Fruit fly (Drosophila melanogaster) whole organism, embryonic: Measurements from ENCODE around the gene CG12016.
A peak's percentile ranks its signal among the peaks of the same experiment; 100 is the strongest.

Source experiments
- BEAF-32 ChIP-seq: fragments of 200-800 bp; sonication (Bioruptor generic); optimal IDR thresholded peaks from 3 replicates; lab custom pipeline; 2017; ENCODE audit warnings: missing biosample characterization, missing genetic modification characterization, mild to moderate bottlenecking, moderate library complexity, missing genetic modification reagents
- CG10209 ChIP-seq: fragments of 200-800 bp; sonication (Bioruptor generic); optimal IDR thresholded peaks from 3 replicates; lab custom pipeline; 2017; ENCODE audit warnings: missing biosample characterization, mild to moderate bottlenecking, missing genetic modification characterization, missing genetic modification reagents
- CG10431 ChIP-seq: fragments of 200-800 bp; sonication (Bioruptor generic); optimal IDR thresholded peaks from 3 replicates; lab custom pipeline; 2018; ENCODE audit warnings: missing biosample characterization, mild to moderate bottlenecking, missing genetic modification characterization
- CG12071 ChIP-seq: fragments of 200-800 bp; sonication (Bioruptor generic); optimal IDR thresholded peaks from 3 replicates; lab custom pipeline; 2018; ENCODE audit warnings: missing biosample characterization, mild to moderate bottlenecking, missing genetic modification characterization
- CG18262 ChIP-seq: fragments of 200-800 bp; optimal IDR thresholded peaks from 3 replicates; lab custom pipeline; 2019; ENCODE audit warnings: missing biosample characterization, mild to moderate bottlenecking, missing genetic modification characterization, moderate library complexity
- CG2120 ChIP-seq: fragments of 200-800 bp; sonication (Bioruptor generic); optimal IDR thresholded peaks from 3 replicates; lab custom pipeline; 2016; ENCODE audit warnings: missing biosample characterization, missing genetic modification characterization
- CG2875 ChIP-seq: fragments of 200-800 bp; sonication (Bioruptor generic); optimal IDR thresholded peaks from 2 replicates; lab custom pipeline; 2017; ENCODE audit warnings: missing biosample characterization, mild to moderate bottlenecking, missing genetic modification characterization, missing genetic modification reagents
- CG2889 ChIP-seq: fragments of 200-800 bp; sonication (Bioruptor generic); IDR thresholded peaks from 3 replicates; pipeline ENCODE4 v1.3.6; 2022; ENCODE audit warnings: missing biosample characterization, missing genetic modification characterization
- CG30431 ChIP-seq: fragments of 200-800 bp; sonication (Bioruptor generic); optimal IDR thresholded peaks from 2 replicates; lab custom pipeline; 2017; ENCODE audit warnings: missing biosample characterization, missing genetic modification characterization
- CG33557 ChIP-seq: fragments of 200-800 bp; sonication (Bioruptor generic); optimal IDR thresholded peaks from 2 replicates; lab custom pipeline; 2019; ENCODE audit warnings: missing biosample characterization, mild to moderate bottlenecking, missing genetic modification characterization, moderate library complexity
- CG4617 ChIP-seq: fragments of 200-800 bp; sonication (Bioruptor generic); optimal IDR thresholded peaks from 3 replicates; lab custom pipeline; 2016; ENCODE audit warnings: missing biosample characterization, missing genetic modification characterization, borderline replicate concordance
- CG4730 ChIP-seq: fragments of 200-800 bp; sonication (Bioruptor generic); IDR thresholded peaks from 2 replicates; pipeline ENCODE4 v1.3.6; 2022; ENCODE audit warnings: missing biosample characterization, missing genetic modification characterization
- CG6813 ChIP-seq: fragments of 200-800 bp; sonication (Bioruptor generic); optimal IDR thresholded peaks from 2 replicates; lab custom pipeline; 2017; ENCODE audit warnings: missing biosample characterization, missing genetic modification characterization, mild to moderate bottlenecking, moderate library complexity, missing genetic modification reagents
- CG8765 ChIP-seq: fragments of 200-800 bp; sonication (Bioruptor generic); IDR thresholded peaks from 2 replicates; pipeline ENCODE4 v1.3.6; 2022; ENCODE audit warnings: missing biosample characterization, missing genetic modification characterization
- CHES-1-like ChIP-seq: fragments of 200-800 bp; sonication (Bioruptor generic); optimal IDR thresholded peaks from 2 replicates; lab custom pipeline; 2016; ENCODE audit warnings: missing biosample characterization, missing genetic modification characterization
- Camta ChIP-seq: fragments of 200-800 bp; sonication (Bioruptor generic); optimal IDR thresholded peaks from 2 replicates; lab custom pipeline; 2016; ENCODE audit warnings: missing biosample characterization, missing genetic modification characterization
- Drgx ChIP-seq: fragments of 200-800 bp; sonication (Bioruptor generic); IDR thresholded peaks from 2 replicates; pipeline ENCODE4 v1.3.6; 2022; ENCODE audit warnings: missing biosample characterization, missing genetic modification characterization
- E2f1 ChIP-seq: fragments of 200-800 bp; sonication (Bioruptor generic); IDR thresholded peaks from 2 replicates; pipeline ENCODE4 v1.3.6; 2022; ENCODE audit warnings: missing biosample characterization, missing genetic modification characterization
- E2f2 ChIP-seq: fragments of 200-800 bp; sonication (Bioruptor generic); IDR thresholded peaks from 2 replicates; pipeline ENCODE4 v1.3.6; 2022; ENCODE audit warnings: missing biosample characterization, missing genetic modification characterization
- Ets97D ChIP-seq: fragments of 200-800 bp; sonication (Bioruptor generic); optimal IDR thresholded peaks from 3 replicates; lab custom pipeline; 2016; ENCODE audit warnings: missing biosample characterization, missing genetic modification characterization
- Fer1 ChIP-seq: fragments of 200-800 bp; sonication (Bioruptor generic); optimal IDR thresholded peaks from 2 replicates; lab custom pipeline; 2017; ENCODE audit warnings: missing biosample characterization, mild to moderate bottlenecking, missing genetic modification characterization
- HLH4C ChIP-seq: fragments of 200-800 bp; sonication (Bioruptor generic); IDR thresholded peaks from 3 replicates; pipeline ENCODE4 v1.3.6; 2022; ENCODE audit warnings: missing biosample characterization, missing genetic modification characterization; ENCODE audit not compliant: partially characterized antibody
- Jarid2 ChIP-seq: fragments of 200-800 bp; sonication (Bioruptor generic); optimal IDR thresholded peaks from 3 replicates; lab custom pipeline; 2017; ENCODE audit warnings: mild to moderate bottlenecking, missing biosample characterization, missing genetic modification reagents, missing genetic modification characterization
- NC2β ChIP-seq: fragments of 200-800 bp; sonication (Bioruptor generic); optimal IDR thresholded peaks from 2 replicates; lab custom pipeline; 2016; ENCODE audit warnings: missing biosample characterization, missing genetic modification characterization
- NK7.1 ChIP-seq: fragments of 200-800 bp; sonication (Bioruptor generic); optimal IDR thresholded peaks from 3 replicates; lab custom pipeline; 2016; ENCODE audit warnings: missing biosample characterization, missing genetic modification characterization
- Nf-YA ChIP-seq: fragments of 200-800 bp; sonication (Bioruptor generic); IDR thresholded peaks from 2 replicates; pipeline ENCODE4 v1.3.6; 2022; ENCODE audit warnings: missing biosample characterization, missing genetic modification characterization
- PHDP ChIP-seq: fragments of 200-800 bp; sonication (Bioruptor generic); optimal IDR thresholded peaks from 3 replicates; lab custom pipeline; 2018; ENCODE audit warnings: missing biosample characterization, mild to moderate bottlenecking, missing genetic modification characterization, moderate library complexity
- Rfx ChIP-seq: fragments of 200-800 bp; sonication (Bioruptor generic); IDR thresholded peaks from 2 replicates; pipeline ENCODE4 v1.3.6; 2022; ENCODE audit warnings: missing biosample characterization, missing genetic modification characterization
- Side ChIP-seq: fragments of 200-800 bp; sonication (Bioruptor generic); optimal IDR thresholded peaks from 2 replicates; lab custom pipeline; 2016; ENCODE audit warnings: missing biosample characterization, missing genetic modification characterization
- Sox102F ChIP-seq: fragments of 200-800 bp; sonication (Bioruptor generic); optimal IDR thresholded peaks from 2 replicates; lab custom pipeline; 2018; ENCODE audit warnings: missing biosample characterization, mild to moderate bottlenecking, missing genetic modification characterization, moderate library complexity
- YL-1 ChIP-seq: fragments of 200-800 bp; sonication (Bioruptor generic); optimal IDR thresholded peaks from 3 replicates; lab custom pipeline; 2017; ENCODE audit warnings: missing biosample characterization, mild to moderate bottlenecking, missing genetic modification characterization
- ab ChIP-seq: fragments of 200-800 bp; sonication (Bioruptor generic); optimal IDR thresholded peaks from 2 replicates; lab custom pipeline; 2016; ENCODE audit warnings: missing biosample characterization, missing genetic modification characterization
- aop ChIP-seq: fragments of 200-800 bp; sonication (Bioruptor generic); IDR thresholded peaks from 2 replicates; pipeline ENCODE4 v1.3.6; 2022; ENCODE audit warnings: missing biosample characterization, missing genetic modification characterization
- bigmax ChIP-seq: fragments of 200-800 bp; sonication (Bioruptor generic); optimal IDR thresholded peaks from 2 replicates; lab custom pipeline; 2018; ENCODE audit warnings: missing biosample characterization, mild to moderate bottlenecking, missing genetic modification characterization
- dan ChIP-seq: fragments of 200-800 bp; sonication (Bioruptor generic); IDR thresholded peaks from 2 replicates; pipeline ENCODE4 v1.3.6; 2022; ENCODE audit warnings: missing biosample characterization, missing genetic modification characterization
- dimm ChIP-seq: fragments of 200-800 bp; sonication (Bioruptor generic); IDR thresholded peaks from 2 replicates; pipeline ENCODE4 v1.3.6; 2022; ENCODE audit warnings: missing biosample characterization, missing genetic modification characterization
- eve ChIP-seq, 2 experiments: fragments of >200 bp; optimal IDR thresholded peaks; 2 replicates each; lab custom pipeline; 2017; ENCODE audit warnings: missing biosample characterization in 2 of 2, missing genetic modification characterization in 2 of 2
- fd64A ChIP-seq: fragments of 200-800 bp; sonication (Bioruptor generic); optimal IDR thresholded peaks from 3 replicates; lab custom pipeline; 2018; ENCODE audit warnings: missing biosample characterization, mild to moderate bottlenecking, missing genetic modification characterization
- gro ChIP-seq: fragments of 200-800 bp; sonication (Bioruptor generic); optimal IDR thresholded peaks from 2 replicates; lab custom pipeline; 2016; ENCODE audit warnings: missing biosample characterization, missing genetic modification characterization
- hb ChIP-seq: fragments of 200-800 bp; sonication (Bioruptor generic); IDR thresholded peaks from 3 replicates; pipeline ENCODE4 v1.3.6; 2022; ENCODE audit warnings: missing biosample characterization, missing genetic modification characterization; ENCODE audit not compliant: partially characterized antibody
- her ChIP-seq: fragments of 200-800 bp; sonication (Bioruptor generic); optimal IDR thresholded peaks from 2 replicates; lab custom pipeline; 2016; ENCODE audit warnings: missing biosample characterization, missing genetic modification characterization
- lola ChIP-seq, 3 experiments: fragments of >200 bp in 2 of 3; fragments of 200-800 bp in 1 of 3; sonication (Bioruptor generic) in 1 of 3; optimal IDR thresholded peaks; 2 replicates each; lab custom pipeline; 2017 to 2019; ENCODE audit warnings: missing biosample characterization in 3 of 3, missing genetic modification characterization in 3 of 3, mild to moderate bottlenecking in 1 of 3, moderate library complexity in 1 of 3
- phol ChIP-seq: fragments of 200-800 bp; sonication (Bioruptor generic); optimal IDR thresholded peaks from 3 replicates; lab custom pipeline; 2018; ENCODE audit warnings: missing biosample characterization, mild to moderate bottlenecking, missing genetic modification characterization, moderate library complexity
- pita ChIP-seq: fragments of 200-800 bp; sonication (Bioruptor generic); optimal IDR thresholded peaks from 2 replicates; lab custom pipeline; 2017; ENCODE audit warnings: missing biosample characterization, mild to moderate bottlenecking, missing genetic modification characterization
- seq ChIP-seq: fragments of 200-800 bp; sonication (Bioruptor generic); IDR thresholded peaks from 2 replicates; pipeline ENCODE4 v1.3.6; 2022; ENCODE audit warnings: missing biosample characterization, missing genetic modification characterization
- sima ChIP-seq: fragments of 200-800 bp; sonication (Bioruptor generic); optimal IDR thresholded peaks from 2 replicates; lab custom pipeline; 2016; ENCODE audit warnings: missing biosample characterization, missing genetic modification characterization
- tna ChIP-seq: fragments of 200-800 bp; sonication (Bioruptor generic); IDR thresholded peaks from 2 replicates; pipeline ENCODE4 v1.3.6; 2022; ENCODE audit warnings: missing biosample characterization, missing genetic modification characterization; ENCODE audit not compliant: partially characterized antibody
- toy ChIP-seq: fragments of 200-800 bp; sonication (Bioruptor generic); IDR thresholded peaks from 2 replicates; pipeline ENCODE4 v1.3.6; 2022; ENCODE audit warnings: missing biosample characterization, missing genetic modification characterization
- wor ChIP-seq: fragments of 200-800 bp; sonication (Bioruptor generic); IDR thresholded peaks from 2 replicates; pipeline ENCODE4 v1.3.6; 2022; ENCODE audit warnings: missing biosample characterization, missing genetic modification characterization

The CG12016 gene

dm6 chr3L:3303087-3303526, 16.2 kb upstream of the CG12016 start, which contains the start of gene CG14968 (continued):
- TF ChIP-seq HLH4C (GFP tag; lab: Robert Waterston, UW), result no peak
- TF ChIP-seq Fer1 (GFP tag; lab: Kevin White, UChicago), result peak; percentile 95
- peak; percentile 93 for TF ChIP-seq phol (tag; lab: Kevin White, UChicago)
- peak; percentile 92 for TF ChIP-seq Nf-YA
- peak; percentile 87 for TF ChIP-seq dimm
- peak; percentile 93 for TF ChIP-seq CG10209 (GFP tag; lab: Kevin White, UChicago)
- no peak for TF ChIP-seq ab (GFP tag; lab: Kevin White, UChicago)
- TF ChIP-seq CG18262 (tag; lab: Kevin White, UChicago), result peak; percentile 92
- TF ChIP-seq Side, result peak; percentile 63
- TF ChIP-seq pita (GFP tag; lab: Kevin White, UChicago), result peak; percentile 26
- peak; percentile 29 for TF ChIP-seq Ets97D (GFP tag; lab: Kevin White, UChicago)
- TF ChIP-seq tna, result no peak
- peak; percentile 69 for TF ChIP-seq sima (GFP tag; lab: Kevin White, UChicago)
- peak; percentile 88 for TF ChIP-seq CG12071 (GFP tag; lab: Kevin White, UChicago)
- TF ChIP-seq CG2889 (GFP tag; lab: Robert Waterston, UW), result peak; percentile 93
- peak; percentile 68 for TF ChIP-seq fd64A (GFP tag; lab: Kevin White, UChicago)
- peak; percentile 97 for TF ChIP-seq Sox102F (GFP tag; lab: Kevin White, UChicago)
- peak; percentile 36 for TF ChIP-seq her
- peak; percentile 95 for TF ChIP-seq CG4730 (GFP tag; lab: Robert Waterston, UW)
- TF ChIP-seq CHES-1-like, result peak; percentile 41
- TF ChIP-seq CG6813, result peak; percentile 92
- TF ChIP-seq bigmax (GFP tag; lab: Kevin White, UChicago), result peak; percentile 74
- peak; percentile 95 for TF ChIP-seq E2f1 (GFP tag; lab: Robert Waterston, UW)
- TF ChIP-seq lola (GFP tag; optimal IDR thresholded peaks at IDR 0.05; lab: Kevin White, UChicago), result peak in 1 of 3 experiments; percentile 86
- peak; percentile 75 for TF ChIP-seq gro
- TF ChIP-seq Rfx (GFP tag; lab: Robert Waterston, UW), result peak; percentile 99
- TF ChIP-seq CG8765, result peak; percentile 88
- TF ChIP-seq toy, result peak; percentile 90
- peak; percentile 96 for TF ChIP-seq CG2120
- TF ChIP-seq Jarid2 (GFP tag; lab: Kevin White, UChicago), result peak; percentile 69

DNA sequence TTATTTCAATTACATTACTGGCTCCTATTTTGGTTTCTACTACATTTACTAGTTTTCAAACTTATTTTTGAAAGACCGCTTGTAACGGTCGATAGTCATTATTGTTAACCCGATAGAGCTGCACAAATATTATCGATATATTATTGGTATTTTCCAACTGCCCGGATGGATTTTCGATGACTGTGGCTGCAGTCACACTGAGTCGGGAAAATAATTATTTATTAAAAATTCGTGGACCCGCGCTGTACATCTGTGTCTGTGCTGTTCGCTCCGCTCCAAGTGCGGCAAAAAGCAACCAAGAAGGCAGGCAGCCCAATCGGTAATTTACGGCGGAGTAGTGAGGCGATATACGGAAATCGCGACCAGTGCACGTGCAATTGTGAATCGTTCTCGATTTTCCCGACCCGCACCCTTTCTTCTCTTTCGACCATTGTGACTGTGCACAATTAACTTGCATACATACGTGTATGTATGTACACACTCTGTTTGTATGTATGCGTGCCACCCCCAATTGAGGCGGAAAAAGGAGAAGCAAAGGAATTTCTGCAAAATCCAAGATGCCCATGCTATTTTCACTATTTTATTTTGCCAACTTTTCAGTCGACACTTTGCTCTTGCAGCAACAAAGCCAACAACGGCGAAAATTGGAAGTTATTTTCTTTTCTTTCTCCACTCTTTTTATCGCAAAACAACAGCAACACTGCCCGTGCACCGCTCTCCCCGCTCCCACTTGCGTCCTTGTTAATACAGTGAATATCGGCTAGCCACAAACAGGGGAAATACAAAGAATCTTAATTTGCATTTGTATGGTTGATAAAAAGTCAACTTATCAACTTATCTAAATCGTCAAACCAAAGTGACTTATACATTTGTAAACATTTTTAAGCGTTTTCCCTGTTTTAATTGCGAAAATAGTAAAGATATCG, 15.6 kb upstream of the CG12016 start, which contains the start of gene ZnT63C:
TSS of gene ZnT63C (plus strand) at position 175 of the 926 bp plus-strand sequence.
- TF ChIP-seq sima (GFP tag; lab: Kevin White, UChicago) (no peak), E2f2 (GFP tag; lab: Robert Waterston, UW) (no peak; the same call in 1 of the 2 replicates), BEAF-32 (GFP tag; lab: Kevin White, UChicago) (peak; percentile 70), seq (GFP tag; lab: Robert Waterston, UW) (no peak), NK7.1 (GFP tag; lab: Kevin White, UChicago) (no peak), CG2875 (no peak), PHDP (tag; lab: Kevin White, UChicago) (no peak), CG33557 (peak; percentile 6), eve (GFP tag; optimal IDR thresholded peaks at IDR 0.05; lab: Kevin White, UChicago) (peak in 1 of 2 experiments; percentile 63), hb (GFP tag; lab: Robert Waterston, UW) (peak; percentile 79), YL-1 (GFP tag; lab: Kevin White, UChicago) (peak; percentile 72), Camta (GFP tag; lab: Kevin White, UChicago) (no peak), CG4617 (peak; percentile 82), aop (no peak), CG10431 (no peak), CG30431 (GFP tag; lab: Kevin White, UChicago) (no peak), dan (GFP tag; lab: Robert Waterston, UW) (no peak), Drgx (GFP tag; lab: Robert Waterston, UW) (peak; percentile 23; the same call in 1 of the 2 replicates), NC2β (no peak), wor (GFP tag; lab: Robert Waterston, UW) (no peak), toy (no peak)
